Worm (Caenorhabditis elegans) whole organism, L3 larva: ENCODE measurements around the gene str-103.

Experiments
- R02D3.7 ChIP-seq: fragments of 150-350 bp; optimal IDR thresholded peaks from 2 replicates; lab custom pipeline; 2014; ENCODE audit warnings: missing biosample characterization, missing genetic modification characterization
- ZK546.5 ChIP-seq: sonication (generic microtip); optimal IDR thresholded peaks from 2 replicates; lab custom pipeline; 2017; ENCODE audit warnings: missing biosample characterization, missing genetic modification characterization
- ama-1 ChIP-seq: fragments of 150-350 bp; optimal IDR thresholded peaks from 2 replicates; lab custom pipeline; 2018
- ceh-16 ChIP-seq: sonication (generic microtip); optimal IDR thresholded peaks from 2 replicates; lab custom pipeline; 2017; ENCODE audit warnings: missing biosample characterization, missing genetic modification characterization
- ceh-82 ChIP-seq: fragments of 150-350 bp; optimal IDR thresholded peaks from 2 replicates; lab custom pipeline; 2014; ENCODE audit warnings: missing biosample characterization, missing genetic modification characterization
- ceh-9 ChIP-seq: sonication (generic microtip); optimal IDR thresholded peaks from 2 replicates; lab custom pipeline; 2018; ENCODE audit warnings: missing biosample characterization, missing genetic modification characterization
- daf-12 ChIP-seq: fragments of 150-350 bp; optimal IDR thresholded peaks from 2 replicates; lab custom pipeline; 2014; ENCODE audit warnings: missing biosample characterization, missing genetic modification reagents, missing genetic modification characterization
- egl-27 ChIP-seq: sonication (generic microtip); optimal IDR thresholded peaks from 4 replicates; lab custom pipeline; 2017; ENCODE audit warnings: missing biosample characterization, missing genetic modification reagents, missing genetic modification characterization
- elt-1 ChIP-seq: fragments of 150-350 bp; optimal IDR thresholded peaks from 2 replicates; lab custom pipeline; 2014; ENCODE audit warnings: missing biosample characterization, missing genetic modification characterization
- elt-2 ChIP-seq: sonication (generic microtip); optimal IDR thresholded peaks from 2 replicates; lab custom pipeline; 2016; ENCODE audit warnings: missing genetic modification reagents, mild to moderate bottlenecking, missing genetic modification characterization, missing compliant biosample characterization
- elt-3 ChIP-seq, 3 experiments: fragments of 150-350 bp in 1 of 3; sonication (generic microtip) in 2 of 3; optimal IDR thresholded peaks; 2 replicates in 2 of 3; 4 replicates in 1 of 3; lab custom pipeline; 2014 to 2017; ENCODE audit warnings: missing biosample characterization in 3 of 3, missing genetic modification characterization in 3 of 3
- eor-1 ChIP-seq, 2 experiments: fragments of 150-350 bp; optimal IDR thresholded peaks; 2 replicates each; lab custom pipeline; 2014 to 2018; ENCODE audit warnings: missing biosample characterization in 2 of 2, missing genetic modification characterization in 2 of 2
- fkh-2 ChIP-seq: fragments of 150-350 bp; optimal IDR thresholded peaks from 2 replicates; lab custom pipeline; 2014; ENCODE audit warnings: missing biosample characterization, missing genetic modification reagents, missing genetic modification characterization
- fos-1 ChIP-seq: fragments of 150-350 bp; optimal IDR thresholded peaks from 2 replicates; lab custom pipeline; 2014; ENCODE audit warnings: missing biosample characterization, missing genetic modification characterization
- hmg-11 ChIP-seq: sonication (generic microtip); optimal IDR thresholded peaks from 2 replicates; lab custom pipeline; 2016; ENCODE audit warnings: missing genetic modification characterization, missing compliant biosample characterization
- lin-15B ChIP-seq: fragments of 150-350 bp; optimal IDR thresholded peaks from 2 replicates; lab custom pipeline; 2014; ENCODE audit warnings: missing biosample characterization, missing genetic modification characterization
- lsy-12 ChIP-seq: sonication (generic microtip); optimal IDR thresholded peaks from 2 replicates; lab custom pipeline; 2016; ENCODE audit warnings: mild to moderate bottlenecking, missing genetic modification characterization, missing compliant biosample characterization
- mdl-1 ChIP-seq: fragments of 150-350 bp; optimal IDR thresholded peaks from 2 replicates; lab custom pipeline; 2014; ENCODE audit warnings: missing biosample characterization, missing genetic modification characterization
- mml-1 ChIP-seq: fragments of 150-350 bp; sonication (generic microtip); optimal IDR thresholded peaks from 3 replicates; lab custom pipeline; 2014; ENCODE audit warnings: missing biosample characterization, missing genetic modification characterization
- nhr-11 ChIP-seq: fragments of 150-350 bp; optimal IDR thresholded peaks from 2 replicates; lab custom pipeline; 2014; ENCODE audit warnings: missing biosample characterization, missing genetic modification characterization
- nhr-12 ChIP-seq: fragments of 150-350 bp; optimal IDR thresholded peaks from 2 replicates; lab custom pipeline; 2014; ENCODE audit warnings: missing biosample characterization, missing genetic modification characterization
- nhr-23 ChIP-seq: fragments of 150-350 bp; optimal IDR thresholded peaks from 2 replicates; lab custom pipeline; 2014; ENCODE audit warnings: missing biosample characterization, missing genetic modification reagents, missing genetic modification characterization
- nhr-237 ChIP-seq: fragments of 150-350 bp; optimal IDR thresholded peaks from 2 replicates; lab custom pipeline; 2014; ENCODE audit warnings: missing biosample characterization, missing genetic modification characterization
- nhr-25 ChIP-seq: sonication (generic microtip); optimal IDR thresholded peaks from 2 replicates; lab custom pipeline; 2017; ENCODE audit warnings: missing biosample characterization, missing genetic modification characterization
- nhr-28 ChIP-seq: fragments of 150-350 bp; optimal IDR thresholded peaks from 2 replicates; lab custom pipeline; 2014; ENCODE audit warnings: missing biosample characterization, missing genetic modification characterization
- nhr-43 ChIP-seq: sonication (generic microtip); optimal IDR thresholded peaks from 2 replicates; lab custom pipeline; 2016; ENCODE audit warnings: mild to moderate bottlenecking, missing genetic modification characterization, missing compliant biosample characterization; ENCODE audit not compliant: poor library complexity, severe bottlenecking
- nhr-67 ChIP-seq: fragments of 150-350 bp; optimal IDR thresholded peaks from 2 replicates; lab custom pipeline; 2014; ENCODE audit warnings: missing biosample characterization, missing genetic modification characterization
- nhr-76 ChIP-seq: fragments of 150-350 bp; sonication (generic microtip); optimal IDR thresholded peaks from 5 replicates; lab custom pipeline; 2014; ENCODE audit warnings: missing biosample characterization, missing genetic modification characterization
- nhr-77 ChIP-seq: fragments of 150-350 bp; optimal IDR thresholded peaks from 2 replicates; lab custom pipeline; 2014; ENCODE audit warnings: missing biosample characterization, missing genetic modification characterization
- pha-4 ChIP-seq: fragments of 150-350 bp; optimal IDR thresholded peaks from 2 replicates; lab custom pipeline; 2014; ENCODE audit warnings: missing biosample characterization, missing genetic modification reagents, missing genetic modification characterization
- pqm-1 ChIP-seq: fragments of 150-350 bp; optimal IDR thresholded peaks from 2 replicates; lab custom pipeline; 2017; ENCODE audit warnings: missing biosample characterization, missing genetic modification characterization, inconsistent platforms
- skn-1 ChIP-seq: fragments of 150-350 bp; optimal IDR thresholded peaks from 2 replicates; lab custom pipeline; 2014; ENCODE audit warnings: missing biosample characterization, missing genetic modification characterization
- tbx-2 ChIP-seq: sonication (generic microtip); optimal IDR thresholded peaks from 2 replicates; lab custom pipeline; 2016; ENCODE audit warnings: mild to moderate bottlenecking, missing genetic modification characterization, missing compliant biosample characterization
- unc-39 ChIP-seq: sonication (generic microtip); optimal IDR thresholded peaks from 4 replicates; lab custom pipeline; 2017; ENCODE audit warnings: missing biosample characterization, missing genetic modification characterization
- unc-62 ChIP-seq: fragments of 150-350 bp; sonication (generic microtip); optimal IDR thresholded peaks from 4 replicates; lab custom pipeline; 2014; ENCODE audit warnings: missing biosample characterization, missing genetic modification reagents, missing genetic modification characterization
- ztf-11 ChIP-seq: fragments of 150-350 bp; optimal IDR thresholded peaks from 2 replicates; lab custom pipeline; 2014; ENCODE audit warnings: missing biosample characterization, missing genetic modification characterization
- ztf-4 ChIP-seq: fragments of 150-350 bp; optimal IDR thresholded peaks from 2 replicates; lab custom pipeline; 2014; ENCODE audit warnings: missing biosample characterization, missing genetic modification characterization

str-103 gene

DNA sequence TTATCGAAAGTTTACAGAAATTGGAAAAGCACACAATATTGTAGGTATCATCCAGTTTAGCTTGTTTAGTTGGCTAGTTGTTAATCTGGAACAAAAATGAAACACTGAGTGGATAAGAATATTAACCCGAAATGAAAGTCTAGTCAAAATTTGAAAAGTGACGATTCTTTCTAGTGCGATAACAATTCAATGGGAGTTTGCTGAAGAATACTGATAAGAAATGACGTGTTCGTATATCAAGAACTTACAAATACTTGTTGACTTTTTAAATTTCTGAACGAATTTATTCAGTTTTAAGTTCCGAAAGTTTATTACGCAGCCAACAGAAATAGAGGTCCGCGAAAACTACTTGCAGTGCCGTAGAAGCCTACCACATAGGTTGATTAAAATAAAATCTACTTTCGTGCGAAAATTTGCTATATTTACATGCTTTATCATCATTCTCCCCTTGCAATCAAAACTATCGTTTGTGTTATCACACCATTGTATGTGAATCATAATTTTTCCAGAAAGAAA lies 24.6 kb upstream of the str-103 start, which contains the start of gene fbxa-88:
fbxa-88 (minus strand) TSS at position 51 of the 516 bp plus-strand sequence.
- TF ChIP-seq pqm-1 (tag; lab: Kevin White, UChicago): peak; percentile 58
- TF ChIP-seq elt-2 (tag; lab: Kevin White, UChicago): peak; percentile 80
- peak; percentile 15 for TF ChIP-seq skn-1
- TF ChIP-seq fkh-2: no peak

DNA sequence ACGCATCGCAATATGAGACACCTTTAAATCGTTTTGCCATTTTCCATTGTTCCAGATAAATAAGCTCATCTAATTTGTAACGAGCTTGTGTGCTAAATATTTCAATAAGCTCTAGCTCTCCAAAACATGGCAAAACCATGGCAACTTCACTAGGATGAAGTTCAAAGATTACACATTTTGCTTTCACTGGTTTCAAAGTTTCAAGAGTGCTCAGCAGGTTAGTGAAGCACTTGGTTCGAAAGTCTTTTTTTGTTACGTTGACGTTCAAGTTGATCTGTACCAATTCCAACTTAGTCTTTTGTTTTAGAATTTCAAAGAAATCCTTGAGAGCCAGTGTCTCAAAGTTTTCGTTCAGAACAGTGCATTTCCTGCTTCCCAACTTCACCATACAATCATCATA lies 23.9 kb upstream of the str-103 start, which contains the start of gene fbxa-18:
fbxa-18 (plus strand) TSS at position 301 of the 400 bp plus-strand sequence.
- TF ChIP-seq ztf-4 (tag; lab: Kevin White, UChicago): no peak
- TF ChIP-seq, all 47 proteins: peak for 0

DNA sequence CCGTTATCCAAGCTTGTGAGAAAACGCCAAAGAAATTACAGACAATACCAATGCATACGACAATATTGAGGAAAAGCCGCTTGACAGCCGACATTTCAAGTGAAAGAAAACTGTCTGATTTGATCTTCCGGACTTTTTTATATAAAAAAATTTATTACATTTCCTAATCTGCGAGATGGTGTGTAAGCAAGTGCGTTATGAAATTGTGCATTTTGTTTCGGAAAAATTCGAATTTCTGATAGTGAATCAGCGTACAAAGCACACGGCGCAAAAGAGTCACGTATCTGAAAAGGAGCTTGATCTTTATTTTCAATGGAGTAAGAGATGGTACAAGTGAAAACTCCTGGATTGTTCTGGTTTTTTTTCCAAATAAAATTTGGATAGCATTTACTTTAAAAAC lies 22.6 kb upstream of the str-103 start, which contains the start of gene clc-32:
clc-32 (minus strand) TSS at position 101 of the 400 bp plus-strand sequence.
- TF ChIP-seq nhr-237 (tag; lab: Kevin White, UChicago) (no peak), mdl-1 (tag; lab: Kevin White, UChicago) (no peak), elt-1 (tag; lab: Kevin White, UChicago) (no peak), nhr-76 (tag; lab: Kevin White, UChicago) (no peak), ceh-16 (no peak), nhr-67 (tag; lab: Kevin White, UChicago) (no peak), nhr-12 (tag; lab: Kevin White, UChicago) (no peak), mml-1 (tag; lab: Kevin White, UChicago) (no peak), fos-1 (no peak), tbx-2 (tag; lab: Kevin White, UChicago) (no peak), elt-3 (tag; optimal IDR thresholded peaks at IDR 0.05; lab: Kevin White, UChicago) (no peak), R02D3.7 (tag; lab: Kevin White, UChicago) (no peak), lsy-12 (tag; lab: Kevin White, UChicago) (no peak), nhr-25 (tag; lab: Kevin White, UChicago) (no peak), hmg-11 (tag; lab: Kevin White, UChicago) (no peak), pqm-1 (tag; lab: Kevin White, UChicago) (no peak), ceh-82 (no peak), ama-1 (lab: Kevin White, UChicago) (no peak), nhr-77 (no peak)

DNA sequence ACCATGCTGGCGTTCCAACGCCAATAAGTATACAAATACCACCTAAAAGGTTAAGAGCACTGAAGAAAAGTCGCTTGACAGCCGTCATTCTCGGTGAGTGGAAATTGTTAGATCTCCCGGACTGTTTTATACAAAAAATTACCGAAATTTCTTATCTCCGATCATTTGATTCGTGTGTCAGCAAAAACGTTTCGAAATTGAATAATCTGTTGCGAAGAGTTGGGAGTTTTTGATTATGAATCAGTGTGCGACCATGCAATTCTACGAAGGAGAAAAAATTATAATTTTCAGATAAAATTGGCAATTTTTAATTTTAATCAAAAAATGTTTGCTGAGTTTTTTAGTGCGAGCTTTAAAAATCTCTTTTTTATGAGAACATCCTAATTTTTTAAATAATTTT lies 21.0 kb upstream of the str-103 start, which contains the start of gene clc-11:
clc-11 (minus strand) TSS at position 101 of the 400 bp plus-strand sequence.
- TF ChIP-seq daf-12 (tag; lab: Kevin White, UChicago) (no peak), fkh-2 (no peak), egl-27 (tag; lab: Kevin White, UChicago) (no peak)
- TF ChIP-seq, all 47 proteins: peak for 0

DNA sequence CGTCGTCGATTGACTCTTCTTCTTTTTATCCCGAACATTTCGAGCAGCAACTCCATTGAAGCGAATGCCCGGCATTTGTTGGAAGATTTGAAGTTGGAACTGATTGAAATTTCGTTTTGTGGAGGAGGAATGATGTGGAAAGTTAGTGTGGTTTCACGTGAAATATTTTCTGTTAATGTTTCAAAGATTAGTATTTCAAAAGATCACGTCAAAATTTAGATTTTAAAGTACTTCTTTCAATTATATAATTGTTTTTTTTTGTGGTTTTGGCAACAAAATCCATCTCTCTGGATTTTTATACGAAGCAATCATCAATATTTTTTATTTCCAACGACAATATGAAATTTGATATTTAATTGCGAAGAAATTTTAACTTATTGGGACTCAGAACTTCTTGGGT lies 18.5 kb upstream of the str-103 start, which contains the start of gene F44G3.7:
F44G3.7 (minus strand) TSS at position 101 of the 400 bp plus-strand sequence.
- no peak for TF ChIP-seq elt-1 (tag; lab: Kevin White, UChicago)
- TF ChIP-seq nhr-28 (tag; lab: Kevin White, UChicago): no peak
- TF ChIP-seq egl-27 (tag; lab: Kevin White, UChicago): no peak
- TF ChIP-seq nhr-67 (tag; lab: Kevin White, UChicago): no peak
- no peak for TF ChIP-seq nhr-237 (tag; lab: Kevin White, UChicago)
- no peak for TF ChIP-seq ceh-16
- no peak for TF ChIP-seq nhr-76 (tag; lab: Kevin White, UChicago)
- no peak for TF ChIP-seq unc-39 (tag; lab: Kevin White, UChicago)
- no peak for TF ChIP-seq nhr-23 (tag; lab: Kevin White, UChicago)

DNA sequence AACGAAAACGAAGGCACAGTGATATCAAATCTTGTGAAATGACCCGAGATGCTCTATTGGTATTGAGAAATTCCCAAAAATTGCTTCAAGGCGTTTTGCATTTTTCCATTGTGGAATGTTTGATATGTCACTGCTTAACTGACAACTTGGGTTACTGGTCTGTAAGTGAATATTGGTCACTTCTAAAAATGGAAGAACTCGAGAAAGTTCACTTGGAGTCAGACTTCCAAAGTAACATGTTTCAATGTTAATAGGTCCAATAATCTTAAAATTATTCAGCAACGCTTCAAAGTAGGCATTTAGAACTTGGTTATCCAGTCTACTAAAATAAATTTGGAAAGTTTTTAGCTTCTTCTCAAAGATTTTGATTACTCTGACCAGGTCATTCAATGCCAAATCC lies 14.2 kb upstream of the str-103 start, which contains the start of gene fbxa-144:
fbxa-144 (minus strand) TSS at position 101 of the 400 bp plus-strand sequence.
- no peak for TF ChIP-seq ceh-9 (tag; lab: Kevin White, UChicago)
- no peak for TF ChIP-seq tbx-2 (tag; lab: Kevin White, UChicago)
- no peak for TF ChIP-seq daf-12 (tag; lab: Kevin White, UChicago)
- no peak for TF ChIP-seq lin-15B

DNA sequence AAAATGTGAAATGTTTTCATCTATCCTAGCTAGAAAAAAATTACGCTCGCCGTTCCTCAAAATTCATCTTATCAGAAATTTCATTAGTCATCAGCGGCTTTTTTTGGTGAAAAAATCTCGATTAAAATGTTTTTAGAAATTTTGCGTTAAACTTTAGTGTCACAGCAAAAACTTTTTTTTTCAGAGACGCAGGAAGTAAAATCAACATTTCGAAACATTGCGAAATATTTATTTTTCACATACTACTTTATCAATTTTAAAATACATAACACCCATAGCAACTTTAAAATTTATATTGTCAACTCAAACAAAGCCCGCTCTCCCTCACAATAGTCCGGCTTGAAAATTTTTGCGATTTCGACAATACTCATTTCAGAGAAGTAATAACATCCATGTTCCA lies 13.7 kb upstream of the str-103 start:
- TF ChIP-seq tbx-2 (tag; lab: Kevin White, UChicago) (no peak), ztf-4 (tag; lab: Kevin White, UChicago) (no peak), ztf-11 (tag; lab: Kevin White, UChicago) (no peak), pha-4 (tag; lab: Kevin White, UChicago) (no peak), nhr-11 (tag; lab: Kevin White, UChicago) (no peak), nhr-237 (tag; lab: Kevin White, UChicago) (no peak), ceh-16 (no peak), elt-3 (tag; optimal IDR thresholded peaks at IDR 0.05; lab: Kevin White, UChicago) (no peak), ZK546.5 (tag; lab: Kevin White, UChicago) (no peak), egl-27 (tag; lab: Kevin White, UChicago) (no peak), unc-62 (no peak), lin-15B (no peak), elt-2 (tag; lab: Kevin White, UChicago) (no peak), nhr-43 (tag; lab: Kevin White, UChicago) (no peak), elt-1 (tag; lab: Kevin White, UChicago) (no peak), eor-1 (tag; optimal IDR thresholded peaks at IDR 0.05; lab: Kevin White, UChicago) (no peak)
